Worm (Caenorhabditis elegans) whole organism, L3 larva: Measurements from ENCODE around the gene C34F11.8.

Source experiments
- R02D3.7 ChIP-seq: fragments of 150-350 bp; optimal IDR thresholded peaks from 2 replicates; lab custom pipeline; 2014; ENCODE audit warnings: missing biosample characterization, missing genetic modification characterization
- ama-1 ChIP-seq: fragments of 150-350 bp; optimal IDR thresholded peaks from 2 replicates; lab custom pipeline; 2018
- egl-27 ChIP-seq: sonication (generic microtip); optimal IDR thresholded peaks from 4 replicates; lab custom pipeline; 2017; ENCODE audit warnings: missing biosample characterization, missing genetic modification reagents, missing genetic modification characterization
- elt-2 ChIP-seq: sonication (generic microtip); optimal IDR thresholded peaks from 2 replicates; lab custom pipeline; 2016; ENCODE audit warnings: missing genetic modification reagents, mild to moderate bottlenecking, missing genetic modification characterization, missing compliant biosample characterization
- nhr-23 ChIP-seq: fragments of 150-350 bp; optimal IDR thresholded peaks from 2 replicates; lab custom pipeline; 2014; ENCODE audit warnings: missing biosample characterization, missing genetic modification reagents, missing genetic modification characterization
- nhr-76 ChIP-seq: fragments of 150-350 bp; sonication (generic microtip); optimal IDR thresholded peaks from 5 replicates; lab custom pipeline; 2014; ENCODE audit warnings: missing biosample characterization, missing genetic modification characterization
- nhr-77 ChIP-seq: fragments of 150-350 bp; optimal IDR thresholded peaks from 2 replicates; lab custom pipeline; 2014; ENCODE audit warnings: missing biosample characterization, missing genetic modification characterization
- pqm-1 ChIP-seq: fragments of 150-350 bp; optimal IDR thresholded peaks from 2 replicates; lab custom pipeline; 2017; ENCODE audit warnings: missing biosample characterization, missing genetic modification characterization, inconsistent platforms

ce11 chrII:5246791-5247361 lies 36.1 kb upstream of the C34F11.8 start, which contains the start of gene ptr-6:
- TF ChIP-seq ama-1 (lab: Kevin White, UChicago), result no peak
- no peak for TF ChIP-seq nhr-77 (tag; lab: Kevin White, UChicago)
- no peak for TF ChIP-seq elt-2
- no peak for TF ChIP-seq R02D3.7 (tag; lab: Kevin White, UChicago)
- TF ChIP-seq pqm-1 (tag; lab: Kevin White, UChicago), result no peak
- TF ChIP-seq nhr-76 (tag; lab: Kevin White, UChicago), result no peak
- no peak for TF ChIP-seq egl-27 (tag; lab: Kevin White, UChicago)
- TF ChIP-seq nhr-23 (tag; lab: Kevin White, UChicago), result peak; percentile 28
